Worm (Caenorhabditis elegans) whole organism, L4 larva: ENCODE data around the gene F28A10.7.

Experiments used
- F10B5.3 ChIP-seq: sonication (generic microtip); optimal IDR thresholded peaks from 2 replicates; lab custom pipeline; 2016; ENCODE audit warnings: mild to moderate bottlenecking, missing genetic modification characterization, missing compliant biosample characterization
- R02D3.7 ChIP-seq: fragments of 150-350 bp; sonication (generic microtip); optimal IDR thresholded peaks from 3 replicates; lab custom pipeline; 2014; ENCODE audit warnings: missing biosample characterization, missing genetic modification characterization
- T26A8.4 ChIP-seq: fragments of 200-800 bp; sonication (Bioruptor generic); IDR thresholded peaks from 2 replicates; pipeline ENCODE4 v1.3.6; 2022; ENCODE audit warnings: missing genetic modification characterization, missing compliant biosample characterization
- Y105C5A.15 ChIP-seq: fragments of 200-800 bp; sonication (Bioruptor generic); IDR thresholded peaks from 2 replicates; pipeline ENCODE4 v1.3.6; 2022; ENCODE audit warnings: missing genetic modification characterization, missing compliant biosample characterization
- Y48G9A.11 ChIP-seq: fragments of 200-800 bp; sonication (Bioruptor generic); IDR thresholded peaks from 2 replicates; pipeline ENCODE4 v1.3.6; 2022; ENCODE audit warnings: missing genetic modification reagents, missing genetic modification characterization, missing compliant biosample characterization
- ZK546.5 ChIP-seq, 2 experiments: sonication (generic microtip); optimal IDR thresholded peaks; 2 replicates each; lab custom pipeline; 2017; ENCODE audit warnings: missing biosample characterization in 2 of 2, missing genetic modification characterization in 2 of 2
- arid-1 ChIP-seq: fragments of 200-800 bp; sonication (Bioruptor generic); conservative IDR thresholded peaks from 2 replicates; pipeline ENCODE4 v1.3.6; 2022; ENCODE audit warnings: missing genetic modification reagents, missing genetic modification characterization, missing compliant biosample characterization
- ceh-20 ChIP-seq: fragments of 200-800 bp; sonication (Bioruptor generic); IDR thresholded peaks from 2 replicates; pipeline ENCODE4 v1.3.6; 2022; ENCODE audit warnings: missing genetic modification reagents, missing genetic modification characterization, missing compliant biosample characterization
- ceh-28 ChIP-seq: fragments of 150-350 bp; optimal IDR thresholded peaks from 2 replicates; lab custom pipeline; 2014; ENCODE audit warnings: missing biosample characterization, missing genetic modification reagents, missing genetic modification characterization
- cey-2 ChIP-seq: sonication (generic microtip); optimal IDR thresholded peaks from 3 replicates; lab custom pipeline; 2017; ENCODE audit warnings: missing genetic modification characterization, mild to moderate bottlenecking, missing compliant biosample characterization, antibody characterized with exemption, borderline replicate concordance; ENCODE audit not compliant: insufficient read depth
- daf-16 ChIP-seq, 3 experiments: sonication (generic microtip); optimal IDR thresholded peaks; 2 replicates each; lab custom pipeline; 2016 to 2017; ENCODE audit warnings: missing genetic modification characterization in 3 of 3, missing genetic modification reagents in 3 of 3, mild to moderate bottlenecking in 2 of 3, missing compliant biosample characterization in 2 of 3, missing biosample characterization in 1 of 3, moderate library complexity in 1 of 3
- daf-8 ChIP-seq: fragments of 200-800 bp; sonication (Bioruptor generic); IDR thresholded peaks from 2 replicates; pipeline ENCODE4 v1.3.6; 2022; ENCODE audit warnings: missing genetic modification characterization, missing compliant biosample characterization
- dmd-8 ChIP-seq: fragments of 200-800 bp; sonication (Bioruptor generic); IDR thresholded peaks from 2 replicates; pipeline ENCODE4 v1.3.6; 2022; ENCODE audit warnings: missing genetic modification characterization, missing compliant biosample characterization
- dmd-9 ChIP-seq: fragments of 200-800 bp; sonication (Bioruptor generic); IDR thresholded peaks from 2 replicates; pipeline ENCODE4 v1.3.6; 2022; ENCODE audit warnings: missing genetic modification reagents, missing genetic modification characterization, missing compliant biosample characterization
- duxl-1 ChIP-seq: sonication (generic microtip); optimal IDR thresholded peaks from 2 replicates; lab custom pipeline; 2016; ENCODE audit warnings: mild to moderate bottlenecking, missing genetic modification characterization, moderate library complexity, missing compliant biosample characterization; ENCODE audit not compliant: poor library complexity
- egl-27 ChIP-seq: sonication (generic microtip); optimal IDR thresholded peaks from 3 replicates; lab custom pipeline; 2017; ENCODE audit warnings: missing biosample characterization, missing genetic modification reagents, missing genetic modification characterization
- fos-1 ChIP-seq: fragments of 150-350 bp; optimal IDR thresholded peaks from 2 replicates; lab custom pipeline; 2014; ENCODE audit warnings: missing biosample characterization, missing genetic modification characterization
- hif-1 ChIP-seq, 2 experiments: sonication (generic microtip); optimal IDR thresholded peaks; 2 replicates each; lab custom pipeline; 2016 to 2017; ENCODE audit warnings: missing compliant biosample characterization in 2 of 2, missing genetic modification characterization in 2 of 2, missing genetic modification reagents in 2 of 2, missing genotype in 2 of 2, mild to moderate bottlenecking in 1 of 2
- hlh-30 ChIP-seq: sonication (generic microtip); optimal IDR thresholded peaks from 2 replicates; lab custom pipeline; 2017; ENCODE audit warnings: antibody characterized with exemption, mild to moderate bottlenecking, missing genetic modification characterization, missing compliant biosample characterization; ENCODE audit not compliant: insufficient read depth
- jun-1 ChIP-seq: fragments of 150-350 bp; optimal IDR thresholded peaks from 2 replicates; lab custom pipeline; 2014; ENCODE audit warnings: missing biosample characterization, missing genetic modification reagents, missing genetic modification characterization
- lim-7 ChIP-seq: fragments of 200-800 bp; sonication (Bioruptor generic); IDR thresholded peaks from 2 replicates; pipeline ENCODE4 v1.3.6; 2022; ENCODE audit warnings: missing genetic modification characterization, missing compliant biosample characterization
- lin-1 ChIP-seq: fragments of 200-800 bp; sonication (Bioruptor generic); IDR thresholded peaks from 2 replicates; pipeline ENCODE4 v1.3.6; 2022; ENCODE audit warnings: missing genetic modification reagents, missing genetic modification characterization, missing compliant biosample characterization
- lin-29 ChIP-seq: fragments of 200-800 bp; sonication (Bioruptor generic); IDR thresholded peaks from 2 replicates; pipeline ENCODE4 v1.3.6; 2022; ENCODE audit warnings: missing genetic modification reagents, missing genetic modification characterization, missing compliant biosample characterization
- lin-39 ChIP-seq: fragments of 150-350 bp; optimal IDR thresholded peaks from 2 replicates; lab custom pipeline; 2014; ENCODE audit warnings: missing biosample characterization, missing genetic modification reagents, missing genetic modification characterization
- lir-3 ChIP-seq: sonication (generic microtip); optimal IDR thresholded peaks from 2 replicates; lab custom pipeline; 2016; ENCODE audit warnings: mild to moderate bottlenecking, missing genetic modification characterization, missing compliant biosample characterization
- madf-9 ChIP-seq: fragments of 200-800 bp; sonication (Bioruptor generic); conservative IDR thresholded peaks from 2 replicates; pipeline ENCODE4 v1.3.6; 2022; ENCODE audit warnings: missing genetic modification reagents, missing genetic modification characterization, missing compliant biosample characterization
- mdt-29 ChIP-seq: fragments of 200-800 bp; sonication (Bioruptor generic); IDR thresholded peaks from 2 replicates; pipeline ENCODE4 v1.3.6; 2022; ENCODE audit warnings: missing genetic modification reagents, missing genetic modification characterization, missing compliant biosample characterization
- mep-1 ChIP-seq: fragments of 150-350 bp; sonication (generic microtip); optimal IDR thresholded peaks from 3 replicates; lab custom pipeline; 2014; ENCODE audit warnings: missing biosample characterization, missing genetic modification characterization
- nhr-10 ChIP-seq: fragments of 150-350 bp; optimal IDR thresholded peaks from 2 replicates; lab custom pipeline; 2014; ENCODE audit warnings: missing biosample characterization, missing genetic modification characterization
- nhr-28 ChIP-seq: fragments of 150-350 bp; optimal IDR thresholded peaks from 2 replicates; lab custom pipeline; 2014; ENCODE audit warnings: missing biosample characterization, missing genetic modification characterization
- nhr-48 ChIP-seq: sonication (generic microtip); optimal IDR thresholded peaks from 2 replicates; lab custom pipeline; 2016; ENCODE audit warnings: mild to moderate bottlenecking, missing genetic modification characterization, missing compliant biosample characterization
- nhr-6 ChIP-seq: fragments of 150-350 bp; optimal IDR thresholded peaks from 2 replicates; lab custom pipeline; 2014; ENCODE audit warnings: missing biosample characterization, missing genetic modification characterization
- pqm-1 ChIP-seq: sonication (generic microtip); optimal IDR thresholded peaks from 2 replicates; lab custom pipeline; 2017; ENCODE audit warnings: missing biosample characterization, missing genetic modification characterization
- sdz-12 ChIP-seq: fragments of 200-800 bp; sonication (Bioruptor generic); optimal IDR thresholded peaks from 2 replicates; lab custom pipeline; 2018; ENCODE audit warnings: mild to moderate bottlenecking, missing genetic modification characterization, missing compliant biosample characterization
- snpc-4 ChIP-seq: fragments of 150-350 bp; optimal IDR thresholded peaks from 2 replicates; lab custom pipeline; 2014; ENCODE audit warnings: missing biosample characterization, missing genetic modification characterization
- spr-1 ChIP-seq: sonication (generic microtip); optimal IDR thresholded peaks from 2 replicates; lab custom pipeline; 2016; ENCODE audit warnings: mild to moderate bottlenecking, missing genetic modification characterization, missing compliant biosample characterization
- spr-3 ChIP-seq: fragments of 200-800 bp; sonication (Bioruptor generic); optimal IDR thresholded peaks from 2 replicates; lab custom pipeline; 2018; ENCODE audit warnings: mild to moderate bottlenecking, missing genetic modification characterization, missing compliant biosample characterization
- tag-97 ChIP-seq: fragments of 200-800 bp; sonication (Bioruptor generic); IDR thresholded peaks from 2 replicates; pipeline ENCODE4 v1.3.6; 2022; ENCODE audit warnings: missing genetic modification characterization, missing compliant biosample characterization
- vab-7 ChIP-seq: fragments of 200-800 bp; sonication (Bioruptor generic); IDR thresholded peaks from 2 replicates; pipeline ENCODE4 v1.3.6; 2022; ENCODE audit warnings: missing genetic modification reagents, missing genetic modification characterization, missing compliant biosample characterization
- zfp-2 ChIP-seq: sonication (generic microtip); optimal IDR thresholded peaks from 2 replicates; lab custom pipeline; 2016; ENCODE audit warnings: mild to moderate bottlenecking, missing genetic modification characterization, missing compliant biosample characterization
- zfp-3 ChIP-seq: fragments of 200-800 bp; sonication (Bioruptor generic); conservative IDR thresholded peaks from 2 replicates; pipeline ENCODE4 v1.3.6; 2022; ENCODE audit warnings: missing genetic modification reagents, missing genetic modification characterization, missing compliant biosample characterization
- zip-2 ChIP-seq: fragments of 150-350 bp; optimal IDR thresholded peaks from 2 replicates; lab custom pipeline; 2014; ENCODE audit warnings: missing biosample characterization, missing genetic modification characterization

The F28A10.7 gene

ce11 chrII:814737-815136 lies 30.8 kb downstream of the F28A10.7 start, which contains the start of gene msrp-3 (continued):
- no peak for TF ChIP-seq hlh-30 (tag; lab: Kevin White, UChicago)

DNA sequence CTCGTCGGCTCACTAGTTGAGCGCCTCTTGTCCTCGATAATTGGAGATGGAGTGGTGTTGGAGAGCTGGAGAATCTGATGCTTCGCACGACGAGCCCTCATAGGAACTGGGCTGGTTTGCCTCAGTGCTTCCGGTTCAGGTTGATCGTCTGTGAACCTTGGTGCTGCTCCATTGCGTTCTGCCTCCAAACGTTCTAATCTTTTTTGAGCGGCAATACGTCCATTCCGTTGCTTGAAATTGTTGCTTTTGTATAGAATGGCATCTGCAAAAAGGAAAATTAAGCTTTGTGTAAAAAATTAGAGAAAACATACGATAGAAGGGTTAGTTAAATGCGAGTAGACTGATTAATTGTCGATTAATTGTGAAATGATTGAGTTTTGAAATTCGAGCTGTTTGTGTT lies 32.6 kb downstream of the F28A10.7 start, which contains the start of gene F46F5.5:
F46F5.5 (minus strand) TSS at position 101 of the 400 bp plus-strand sequence.
- no peak for TF ChIP-seq mep-1
- TF ChIP-seq zip-2, result no peak
- no peak for TF ChIP-seq spr-3 (GFP tag; lab: Kevin White, UChicago)
- TF ChIP-seq Y48G9A.11 (GFP tag; lab: Robert Waterston, UW), result no peak
- TF ChIP-seq lin-39 (tag; lab: Kevin White, UChicago), result no peak
- no peak for TF ChIP-seq daf-16 (GFP tag; optimal IDR thresholded peaks at IDR 0.05; lab: Kevin White, UChicago)
- no peak for TF ChIP-seq daf-16 (tag; optimal IDR thresholded peaks at IDR 0.05; lab: Kevin White, UChicago)
- TF ChIP-seq nhr-48, result no peak
- no peak for TF ChIP-seq hif-1 (tag; optimal IDR thresholded peaks at IDR 0.05; lab: Kevin White, UChicago)
- no peak for TF ChIP-seq cey-2
- TF ChIP-seq Y105C5A.15 (GFP tag; lab: Robert Waterston, UW), result no peak
- TF ChIP-seq duxl-1 (tag; lab: Kevin White, UChicago), result no peak
- no peak for TF ChIP-seq dmd-8 (GFP tag; lab: Robert Waterston, UW)
- no peak for TF ChIP-seq daf-8 (GFP tag; lab: Robert Waterston, UW)
- TF ChIP-seq ceh-20 (GFP tag; lab: Robert Waterston, UW), result no peak
- no peak for TF ChIP-seq jun-1 (tag; lab: Kevin White, UChicago)
- no peak for TF ChIP-seq lim-7 (GFP tag; lab: Robert Waterston, UW)
- no peak for TF ChIP-seq spr-1 (tag; lab: Kevin White, UChicago)

DNA sequence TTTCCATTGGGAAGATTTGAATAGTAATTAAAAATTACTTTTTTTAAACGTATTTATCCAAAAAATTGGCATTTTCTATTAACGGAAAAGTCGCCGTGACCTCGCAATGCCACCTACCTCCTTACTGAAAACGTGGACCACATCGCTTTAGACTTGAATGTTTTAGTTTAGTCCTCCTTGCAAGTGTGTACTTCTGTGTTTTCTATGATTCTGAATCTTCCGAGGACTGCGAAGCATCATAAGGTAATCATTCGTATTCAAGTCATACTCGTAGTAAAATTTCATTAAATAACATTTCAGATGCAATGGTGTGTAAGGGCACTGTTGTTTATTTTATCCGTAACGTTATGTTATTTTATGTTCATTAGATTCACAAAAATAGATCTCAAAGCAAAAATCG lies 37.1 kb downstream of the F28A10.7 start, which contains the start of gene F46F5.11:
F46F5.11 (plus strand) TSS at position 301 of the 400 bp plus-strand sequence.
- TF ChIP-seq sdz-12 (GFP tag; lab: Kevin White, UChicago) (no peak), zfp-2 (tag; lab: Kevin White, UChicago) (no peak), lin-29 (GFP tag; lab: Robert Waterston, UW) (no peak), tag-97 (GFP tag; lab: Robert Waterston, UW) (no peak), zfp-3 (GFP tag; lab: Robert Waterston, UW) (no peak), F10B5.3 (tag; lab: Kevin White, UChicago) (no peak), mep-1 (no peak), R02D3.7 (tag; lab: Kevin White, UChicago) (no peak), ZK546.5 (tag; optimal IDR thresholded peaks at IDR 0.05; lab: Kevin White, UChicago) (no peak), dmd-8 (GFP tag; lab: Robert Waterston, UW) (no peak), snpc-4 (tag; lab: Kevin White, UChicago) (no peak), hif-1 (tag; optimal IDR thresholded peaks at IDR 0.05; lab: Kevin White, UChicago) (no peak), ceh-28 (tag; lab: Kevin White, UChicago) (no peak), egl-27 (tag; lab: Kevin White, UChicago) (no peak)

- TF ChIP-seq fos-1 (tag; lab: Kevin White, UChicago) (no peak), pqm-1 (tag; lab: Kevin White, UChicago) (no peak), arid-1 (GFP tag; lab: Robert Waterston, UW) (no peak), dmd-9 (no peak), madf-9 (GFP tag; lab: Robert Waterston, UW) (no peak), mep-1 (no peak), ceh-28 (tag; lab: Kevin White, UChicago) (no peak), hif-1 (tag; optimal IDR thresholded peaks at IDR 0.05; lab: Kevin White, UChicago) (no peak), nhr-28 (tag; lab: Kevin White, UChicago) (no peak), nhr-6 (no peak), lir-3 (tag; lab: Kevin White, UChicago) (no peak), lin-1 (GFP tag; lab: Robert Waterston, UW) (no peak), mdt-29 (no peak), vab-7 (GFP tag; lab: Robert Waterston, UW) (no peak), nhr-10 (no peak), snpc-4 (tag; lab: Kevin White, UChicago) (no peak), T26A8.4 (GFP tag; lab: Robert Waterston, UW) (no peak)
These were observed 42.5 kb downstream of the F28A10.7 start, which contains the start of gene F46F5.13 for ce11 chrII:803009-803408. F46F5.13 (plus strand) TSS chrII:803309.
